Fruit fly (Drosophila melanogaster) whole organism, embryonic: ENCODE results near the gene Atg8b.

ENCODE experiments used
- B-H2 ChIP-seq: fragments of 200-800 bp; sonication (Bioruptor generic); optimal IDR thresholded peaks from 2 replicates; lab custom pipeline; 2018; ENCODE audit warnings: missing biosample characterization, mild to moderate bottlenecking, missing genetic modification characterization
- BEAF-32 ChIP-seq: fragments of 200-800 bp; sonication (Bioruptor generic); optimal IDR thresholded peaks from 3 replicates; lab custom pipeline; 2017; ENCODE audit warnings: missing biosample characterization, missing genetic modification characterization, mild to moderate bottlenecking, moderate library complexity, missing genetic modification reagents
- Blimp-1 ChIP-seq: fragments of 200-800 bp; sonication (Bioruptor generic); optimal IDR thresholded peaks from 3 replicates; lab custom pipeline; 2018; ENCODE audit warnings: missing biosample characterization, missing genetic modification characterization, mild to moderate bottlenecking, moderate library complexity, missing genetic modification reagents
- CG10147 ChIP-seq: fragments of 200-800 bp; sonication (Bioruptor generic); optimal IDR thresholded peaks from 2 replicates; lab custom pipeline; 2019; ENCODE audit warnings: missing biosample characterization, mild to moderate bottlenecking, missing genetic modification characterization, moderate library complexity
- CG10209 ChIP-seq: fragments of 200-800 bp; sonication (Bioruptor generic); optimal IDR thresholded peaks from 3 replicates; lab custom pipeline; 2017; ENCODE audit warnings: missing biosample characterization, mild to moderate bottlenecking, missing genetic modification characterization, missing genetic modification reagents
- CG11504 ChIP-seq: fragments of 200-800 bp; sonication (Bioruptor generic); optimal IDR thresholded peaks from 3 replicates; lab custom pipeline; 2019; ENCODE audit warnings: missing biosample characterization, mild to moderate bottlenecking, missing genetic modification characterization, moderate library complexity
- CG12219 ChIP-seq: fragments of 200-800 bp; sonication (Bioruptor generic); optimal IDR thresholded peaks from 3 replicates; lab custom pipeline; 2018; ENCODE audit warnings: missing biosample characterization, mild to moderate bottlenecking, missing genetic modification characterization
- CG13624 ChIP-seq: fragments of 200-800 bp; sonication (Bioruptor generic); optimal IDR thresholded peaks from 2 replicates; lab custom pipeline; 2016; ENCODE audit warnings: missing biosample characterization, missing genetic modification characterization
- CG13775 ChIP-seq: fragments of 200-800 bp; sonication (Bioruptor generic); optimal IDR thresholded peaks from 3 replicates; lab custom pipeline; 2017; ENCODE audit warnings: missing biosample characterization, mild to moderate bottlenecking, missing genetic modification characterization
- CG1603 ChIP-seq: fragments of 200-800 bp; sonication (Bioruptor generic); optimal IDR thresholded peaks from 2 replicates; lab custom pipeline; 2019; ENCODE audit warnings: missing biosample characterization, mild to moderate bottlenecking, missing genetic modification characterization, moderate library complexity
- CG16863 ChIP-seq: fragments of 200-800 bp; sonication (Bioruptor generic); optimal IDR thresholded peaks from 3 replicates; lab custom pipeline; 2016; ENCODE audit warnings: missing biosample characterization, missing genetic modification characterization
- CG17385 ChIP-seq: fragments of 200-800 bp; sonication (Bioruptor generic); optimal IDR thresholded peaks from 3 replicates; lab custom pipeline; 2018; ENCODE audit warnings: missing biosample characterization, mild to moderate bottlenecking, missing genetic modification characterization
- CG17829 ChIP-seq: fragments of 200-800 bp; optimal IDR thresholded peaks from 2 replicates; lab custom pipeline; 2019; ENCODE audit warnings: missing biosample characterization, mild to moderate bottlenecking, missing genetic modification characterization, moderate library complexity
- CG2120 ChIP-seq: fragments of 200-800 bp; sonication (Bioruptor generic); optimal IDR thresholded peaks from 3 replicates; lab custom pipeline; 2016; ENCODE audit warnings: missing biosample characterization, missing genetic modification characterization
- CG3163 ChIP-seq: fragments of 200-800 bp; sonication (Bioruptor generic); optimal IDR thresholded peaks from 3 replicates; lab custom pipeline; 2016; ENCODE audit warnings: missing biosample characterization, missing genetic modification characterization
- CG6272 ChIP-seq: fragments of 200-800 bp; sonication (Bioruptor generic); IDR thresholded peaks from 2 replicates; pipeline ENCODE4 v1.3.6; 2022; ENCODE audit warnings: missing biosample characterization, missing genetic modification characterization
- CG6813 ChIP-seq: fragments of 200-800 bp; sonication (Bioruptor generic); optimal IDR thresholded peaks from 2 replicates; lab custom pipeline; 2017; ENCODE audit warnings: missing biosample characterization, missing genetic modification characterization, mild to moderate bottlenecking, moderate library complexity, missing genetic modification reagents
- CG7786 ChIP-seq: fragments of 200-800 bp; sonication (Bioruptor generic); optimal IDR thresholded peaks from 2 replicates; lab custom pipeline; 2016; ENCODE audit warnings: missing biosample characterization, missing genetic modification characterization
- CG8944 ChIP-seq: fragments of 200-800 bp; sonication (Bioruptor generic); optimal IDR thresholded peaks from 3 replicates; lab custom pipeline; 2016; ENCODE audit warnings: missing biosample characterization, missing genetic modification characterization
- D19A ChIP-seq: fragments of 200-800 bp; optimal IDR thresholded peaks from 3 replicates; lab custom pipeline; 2019; ENCODE audit warnings: missing biosample characterization, mild to moderate bottlenecking, missing genetic modification characterization, moderate library complexity
- Deaf1 ChIP-seq: fragments of 200-800 bp; optimal IDR thresholded peaks from 3 replicates; lab custom pipeline; 2019; ENCODE audit warnings: missing biosample characterization, mild to moderate bottlenecking, missing genetic modification characterization, moderate library complexity
- Dp ChIP-seq: fragments of 200-800 bp; sonication (Bioruptor generic); optimal IDR thresholded peaks from 2 replicates; lab custom pipeline; 2018; ENCODE audit warnings: missing biosample characterization, mild to moderate bottlenecking, missing genetic modification characterization, moderate library complexity
- ERR ChIP-seq: fragments of 200-800 bp; sonication (Bioruptor generic); optimal IDR thresholded peaks from 2 replicates; lab custom pipeline; 2016; ENCODE audit warnings: missing biosample characterization, missing genetic modification characterization
- Fer2 ChIP-seq: fragments of 200-800 bp; sonication (Bioruptor generic); optimal IDR thresholded peaks from 2 replicates; lab custom pipeline; 2018; ENCODE audit warnings: missing biosample characterization, mild to moderate bottlenecking, missing genetic modification characterization, moderate library complexity
- GATAe ChIP-seq: fragments of 200-800 bp; sonication (Bioruptor generic); conservative IDR thresholded peaks from 2 replicates; pipeline ENCODE4 v1.3.6; 2022; ENCODE audit warnings: missing biosample characterization, missing genetic modification characterization
- H15 ChIP-seq: fragments of 200-800 bp; sonication (Bioruptor generic); IDR thresholded peaks from 3 replicates; pipeline ENCODE4 v1.3.6; 2022; ENCODE audit warnings: missing biosample characterization, missing genetic modification characterization
- HLH3B ChIP-seq: fragments of 200-800 bp; sonication (Bioruptor generic); IDR thresholded peaks from 2 replicates; pipeline ENCODE4 v1.3.6; 2022; ENCODE audit warnings: missing biosample characterization, missing genetic modification characterization
- Jarid2 ChIP-seq: fragments of 200-800 bp; sonication (Bioruptor generic); optimal IDR thresholded peaks from 3 replicates; lab custom pipeline; 2017; ENCODE audit warnings: mild to moderate bottlenecking, missing biosample characterization, missing genetic modification reagents, missing genetic modification characterization
- Lhr ChIP-seq: fragments of 200-800 bp; sonication (Bioruptor generic); optimal IDR thresholded peaks from 3 replicates; lab custom pipeline; 2017; ENCODE audit warnings: mild to moderate bottlenecking, missing biosample characterization, missing genetic modification reagents, missing genetic modification characterization
- NK7.1 ChIP-seq: fragments of 200-800 bp; sonication (Bioruptor generic); optimal IDR thresholded peaks from 3 replicates; lab custom pipeline; 2016; ENCODE audit warnings: missing biosample characterization, missing genetic modification characterization
- Nf-YB ChIP-seq: fragments of 200-800 bp; sonication (Bioruptor generic); optimal IDR thresholded peaks from 3 replicates; lab custom pipeline; 2019; ENCODE audit warnings: missing biosample characterization, mild to moderate bottlenecking, missing genetic modification characterization, moderate library complexity
- Sin3A ChIP-seq: fragments of >200 bp; optimal IDR thresholded peaks from 2 replicates; lab custom pipeline; 2018
- ac ChIP-seq: fragments of 200-800 bp; sonication (Bioruptor generic); optimal IDR thresholded peaks from 3 replicates; lab custom pipeline; 2017; ENCODE audit warnings: missing biosample characterization, mild to moderate bottlenecking, missing genetic modification characterization
- aop ChIP-seq: fragments of 200-800 bp; sonication (Bioruptor generic); IDR thresholded peaks from 2 replicates; pipeline ENCODE4 v1.3.6; 2022; ENCODE audit warnings: missing biosample characterization, missing genetic modification characterization
- ash1 ChIP-seq: fragments of 200-800 bp; sonication (Bioruptor generic); optimal IDR thresholded peaks from 2 replicates; lab custom pipeline; 2018; ENCODE audit warnings: missing biosample characterization, mild to moderate bottlenecking, missing genetic modification characterization
- bigmax ChIP-seq: fragments of 200-800 bp; sonication (Bioruptor generic); optimal IDR thresholded peaks from 2 replicates; lab custom pipeline; 2018; ENCODE audit warnings: missing biosample characterization, mild to moderate bottlenecking, missing genetic modification characterization
- chn ChIP-seq: fragments of 200-800 bp; sonication (Bioruptor generic); optimal IDR thresholded peaks from 2 replicates; lab custom pipeline; 2016; ENCODE audit warnings: missing biosample characterization, missing genetic modification characterization
- ci ChIP-seq: fragments of 200-800 bp; sonication (Bioruptor generic); IDR thresholded peaks from 3 replicates; pipeline ENCODE4 v1.3.6; 2022; ENCODE audit warnings: missing biosample characterization, missing genetic modification characterization
- esg ChIP-seq: fragments of 200-800 bp; sonication (Bioruptor generic); conservative IDR thresholded peaks from 2 replicates; pipeline ENCODE4 v1.3.6; 2022; ENCODE audit warnings: missing biosample characterization, missing genetic modification characterization
- exex ChIP-seq: fragments of 200-800 bp; sonication (Bioruptor generic); optimal IDR thresholded peaks from 4 replicates; lab custom pipeline; 2018; ENCODE audit warnings: missing biosample characterization, mild to moderate bottlenecking, missing genetic modification characterization, moderate library complexity
- gcm ChIP-seq: fragments of 200-800 bp; sonication (Bioruptor generic); optimal IDR thresholded peaks from 2 replicates; lab custom pipeline; 2019; ENCODE audit warnings: missing biosample characterization, mild to moderate bottlenecking, missing genetic modification characterization, moderate library complexity
- gcm2 ChIP-seq: fragments of 200-800 bp; sonication (Bioruptor generic); optimal IDR thresholded peaks from 2 replicates; lab custom pipeline; 2016; ENCODE audit warnings: missing biosample characterization, missing genetic modification characterization
- grn ChIP-seq: fragments of 200-800 bp; sonication (Bioruptor generic); optimal IDR thresholded peaks from 3 replicates; lab custom pipeline; 2017; ENCODE audit warnings: missing biosample characterization, missing genetic modification characterization
- kay ChIP-seq: fragments of 200-800 bp; sonication (Bioruptor generic); optimal IDR thresholded peaks from 2 replicates; lab custom pipeline; 2016; ENCODE audit warnings: missing biosample characterization, missing genetic modification characterization
- kni ChIP-seq: fragments of 200-800 bp; sonication (Bioruptor generic); optimal IDR thresholded peaks from 3 replicates; lab custom pipeline; 2017; ENCODE audit warnings: mild to moderate bottlenecking, missing biosample characterization, missing genetic modification reagents, missing genetic modification characterization
- pfk ChIP-seq: fragments of 200-800 bp; sonication (Bioruptor generic); optimal IDR thresholded peaks from 2 replicates; lab custom pipeline; 2018; ENCODE audit warnings: missing biosample characterization, mild to moderate bottlenecking, missing genetic modification characterization, moderate library complexity
- pzg ChIP-seq: fragments of 200-800 bp; sonication (Bioruptor generic); optimal IDR thresholded peaks from 3 replicates; lab custom pipeline; 2018; ENCODE audit warnings: missing biosample characterization, mild to moderate bottlenecking, missing genetic modification characterization, moderate library complexity
- sr ChIP-seq: fragments of 200-800 bp; sonication (Bioruptor generic); IDR thresholded peaks from 3 replicates; pipeline ENCODE4 v1.3.6; 2022; ENCODE audit warnings: missing biosample characterization, missing genetic modification characterization
- unpg ChIP-seq: fragments of 200-800 bp; sonication (Bioruptor generic); optimal IDR thresholded peaks from 3 replicates; lab custom pipeline; 2018; ENCODE audit warnings: missing biosample characterization, mild to moderate bottlenecking, missing genetic modification characterization, moderate library complexity

Gene Atg8b

dm6 chr3R:17718051-17718693 lies 6.7 kb downstream of the Atg8b start, which contains the start of gene osa (continued):
- TF ChIP-seq aop (no peak), Lhr (GFP tag; lab: Kevin White, UChicago) (peak; percentile 39), CG1603 (peak; percentile 32), sr (no peak), B-H2 (GFP tag; lab: Kevin White, UChicago) (no peak), exex (tag; lab: Kevin White, UChicago) (no peak), CG17829 (tag; lab: Kevin White, UChicago) (peak; percentile 21), CG17385 (GFP tag; lab: Kevin White, UChicago) (peak; percentile 4), BEAF-32 (GFP tag; lab: Kevin White, UChicago) (peak; percentile 99), Fer2 (tag; lab: Kevin White, UChicago) (no peak), Blimp-1 (GFP tag; lab: Kevin White, UChicago) (peak; percentile 4), GATAe (no peak), D19A (tag; lab: Kevin White, UChicago) (peak; percentile 78), CG12219 (peak; percentile 0), pfk (GFP tag; lab: Kevin White, UChicago) (peak; percentile 88), bigmax (GFP tag; lab: Kevin White, UChicago) (no peak), CG13775 (peak; percentile 54), ci (GFP tag; lab: Robert Waterston, UW) (no peak), esg (GFP tag; lab: Robert Waterston, UW) (no peak), ac (GFP tag; lab: Kevin White, UChicago) (no peak), Sin3A (lab: Kevin White, UChicago) (peak; percentile 97), CG11504 (tag; lab: Kevin White, UChicago) (peak; percentile 13), CG2120 (GFP tag; lab: Kevin White, UChicago) (no peak), Jarid2 (peak; percentile 56), H15 (GFP tag; lab: Robert Waterston, UW) (no peak), CG8944 (GFP tag; lab: Kevin White, UChicago) (no peak), CG6272 (GFP tag; lab: Robert Waterston, UW) (peak; percentile 70; the same call in 1 of the 2 replicates), Deaf1 (peak; percentile 82), CG10209 (GFP tag; lab: Kevin White, UChicago) (no peak)

dm6 chr3R:17716858-17717596 lies 7.8 kb downstream of the Atg8b start:
- TF ChIP-seq CG7786 (GFP tag; lab: Kevin White, UChicago) (peak; percentile 7), grn (GFP tag; lab: Kevin White, UChicago) (no peak), Nf-YB (GFP tag; lab: Kevin White, UChicago) (peak; percentile 31), NK7.1 (GFP tag; lab: Kevin White, UChicago) (peak; percentile 9), ash1 (GFP tag; lab: Kevin White, UChicago) (peak; percentile 27), unpg (GFP tag; lab: Kevin White, UChicago) (peak; percentile 9), CG3163 (GFP tag; lab: Kevin White, UChicago) (peak; percentile 39), HLH3B (GFP tag; lab: Robert Waterston, UW) (no peak), chn (GFP tag; lab: Kevin White, UChicago) (peak; percentile 34), gcm (GFP tag; lab: Kevin White, UChicago) (peak; percentile 7), ERR (peak; percentile 61), CG16863 (peak; percentile 36), gcm2 (peak; percentile 5), Dp (peak; percentile 7), CG6813 (GFP tag; lab: Kevin White, UChicago) (peak; percentile 32), kni (GFP tag; lab: Kevin White, UChicago) (peak; percentile 44), CG10147 (GFP tag; lab: Kevin White, UChicago) (peak; percentile 8), kay (no peak), pzg (GFP tag; lab: Kevin White, UChicago) (peak; percentile 36), CG13624 (GFP tag; lab: Kevin White, UChicago) (peak; percentile 66)
